Worm (Caenorhabditis elegans) whole organism, L3 larva: ENCODE measurements around the gene ipp-5.
A peak's percentile ranks its signal among the peaks of the same experiment; 100 is the strongest.

Experiments used
- R02D3.7 ChIP-seq: fragments of 150-350 bp; optimal IDR thresholded peaks from 2 replicates; lab custom pipeline; 2014; ENCODE audit warnings: missing biosample characterization, missing genetic modification characterization
- ZK546.5 ChIP-seq: sonication (generic microtip); optimal IDR thresholded peaks from 2 replicates; lab custom pipeline; 2017; ENCODE audit warnings: missing biosample characterization, missing genetic modification characterization
- ama-1 ChIP-seq: fragments of 150-350 bp; optimal IDR thresholded peaks from 2 replicates; lab custom pipeline; 2018
- ceh-16 ChIP-seq: sonication (generic microtip); optimal IDR thresholded peaks from 2 replicates; lab custom pipeline; 2017; ENCODE audit warnings: missing biosample characterization, missing genetic modification characterization
- ceh-28 ChIP-seq: fragments of 150-350 bp; optimal IDR thresholded peaks from 2 replicates; lab custom pipeline; 2014; ENCODE audit warnings: missing biosample characterization, missing genetic modification reagents, missing genetic modification characterization
- egl-5 ChIP-seq: fragments of 150-350 bp; optimal IDR thresholded peaks from 2 replicates; lab custom pipeline; 2017; ENCODE audit warnings: missing biosample characterization, missing genetic modification reagents, missing genetic modification characterization, inconsistent platforms
- elt-1 ChIP-seq: fragments of 150-350 bp; optimal IDR thresholded peaks from 2 replicates; lab custom pipeline; 2014; ENCODE audit warnings: missing biosample characterization, missing genetic modification characterization
- elt-2 ChIP-seq: sonication (generic microtip); optimal IDR thresholded peaks from 2 replicates; lab custom pipeline; 2016; ENCODE audit warnings: missing genetic modification reagents, mild to moderate bottlenecking, missing genetic modification characterization, missing compliant biosample characterization
- elt-3 ChIP-seq, 3 experiments: fragments of 150-350 bp in 1 of 3; sonication (generic microtip) in 2 of 3; optimal IDR thresholded peaks; 2 replicates in 2 of 3; 4 replicates in 1 of 3; lab custom pipeline; 2014 to 2017; ENCODE audit warnings: missing biosample characterization in 3 of 3, missing genetic modification characterization in 3 of 3
- eor-1 ChIP-seq, 2 experiments: fragments of 150-350 bp; optimal IDR thresholded peaks; 2 replicates each; lab custom pipeline; 2014 to 2018; ENCODE audit warnings: missing biosample characterization in 2 of 2, missing genetic modification characterization in 2 of 2
- fkh-10 ChIP-seq: sonication (generic microtip); optimal IDR thresholded peaks from 2 replicates; lab custom pipeline; 2017; ENCODE audit warnings: missing biosample characterization, missing genetic modification reagents, missing genetic modification characterization
- fkh-2 ChIP-seq: fragments of 150-350 bp; optimal IDR thresholded peaks from 2 replicates; lab custom pipeline; 2014; ENCODE audit warnings: missing biosample characterization, missing genetic modification reagents, missing genetic modification characterization
- hmg-11 ChIP-seq: sonication (generic microtip); optimal IDR thresholded peaks from 2 replicates; lab custom pipeline; 2016; ENCODE audit warnings: missing genetic modification characterization, missing compliant biosample characterization
- jun-1 ChIP-seq: fragments of 150-350 bp; optimal IDR thresholded peaks from 2 replicates; lab custom pipeline; 2014; ENCODE audit warnings: missing biosample characterization, missing genetic modification reagents, missing genetic modification characterization
- lin-15B ChIP-seq: fragments of 150-350 bp; optimal IDR thresholded peaks from 2 replicates; lab custom pipeline; 2014; ENCODE audit warnings: missing biosample characterization, missing genetic modification characterization
- lin-39 ChIP-seq: fragments of 150-350 bp; optimal IDR thresholded peaks from 2 replicates; lab custom pipeline; 2018; ENCODE audit warnings: missing biosample characterization, missing genetic modification reagents, missing genetic modification characterization
- lsy-12 ChIP-seq: sonication (generic microtip); optimal IDR thresholded peaks from 2 replicates; lab custom pipeline; 2016; ENCODE audit warnings: mild to moderate bottlenecking, missing genetic modification characterization, missing compliant biosample characterization
- mml-1 ChIP-seq: fragments of 150-350 bp; sonication (generic microtip); optimal IDR thresholded peaks from 3 replicates; lab custom pipeline; 2014; ENCODE audit warnings: missing biosample characterization, missing genetic modification characterization
- nhr-12 ChIP-seq: fragments of 150-350 bp; optimal IDR thresholded peaks from 2 replicates; lab custom pipeline; 2014; ENCODE audit warnings: missing biosample characterization, missing genetic modification characterization
- nhr-23 ChIP-seq: fragments of 150-350 bp; optimal IDR thresholded peaks from 2 replicates; lab custom pipeline; 2014; ENCODE audit warnings: missing biosample characterization, missing genetic modification reagents, missing genetic modification characterization
- nhr-237 ChIP-seq: fragments of 150-350 bp; optimal IDR thresholded peaks from 2 replicates; lab custom pipeline; 2014; ENCODE audit warnings: missing biosample characterization, missing genetic modification characterization
- nhr-25 ChIP-seq: sonication (generic microtip); optimal IDR thresholded peaks from 2 replicates; lab custom pipeline; 2017; ENCODE audit warnings: missing biosample characterization, missing genetic modification characterization
- nhr-28 ChIP-seq: fragments of 150-350 bp; optimal IDR thresholded peaks from 2 replicates; lab custom pipeline; 2014; ENCODE audit warnings: missing biosample characterization, missing genetic modification characterization
- nhr-43 ChIP-seq: sonication (generic microtip); optimal IDR thresholded peaks from 2 replicates; lab custom pipeline; 2016; ENCODE audit warnings: mild to moderate bottlenecking, missing genetic modification characterization, missing compliant biosample characterization; ENCODE audit not compliant: poor library complexity, severe bottlenecking
- nhr-67 ChIP-seq: fragments of 150-350 bp; optimal IDR thresholded peaks from 2 replicates; lab custom pipeline; 2014; ENCODE audit warnings: missing biosample characterization, missing genetic modification characterization
- nhr-76 ChIP-seq: fragments of 150-350 bp; sonication (generic microtip); optimal IDR thresholded peaks from 5 replicates; lab custom pipeline; 2014; ENCODE audit warnings: missing biosample characterization, missing genetic modification characterization
- nhr-77 ChIP-seq: fragments of 150-350 bp; optimal IDR thresholded peaks from 2 replicates; lab custom pipeline; 2014; ENCODE audit warnings: missing biosample characterization, missing genetic modification characterization
- pqm-1 ChIP-seq: fragments of 150-350 bp; optimal IDR thresholded peaks from 2 replicates; lab custom pipeline; 2017; ENCODE audit warnings: missing biosample characterization, missing genetic modification characterization, inconsistent platforms
- sea-2 ChIP-seq: fragments of 150-350 bp; sonication (generic microtip); optimal IDR thresholded peaks from 4 replicates; lab custom pipeline; 2014; ENCODE audit warnings: missing biosample characterization, missing genetic modification reagents, missing genetic modification characterization
- skn-1 ChIP-seq: fragments of 150-350 bp; optimal IDR thresholded peaks from 2 replicates; lab custom pipeline; 2014; ENCODE audit warnings: missing biosample characterization, missing genetic modification characterization
- snpc-4 ChIP-seq: fragments of 150-350 bp; optimal IDR thresholded peaks from 2 replicates; lab custom pipeline; 2014; ENCODE audit warnings: missing biosample characterization, missing genetic modification characterization
- tbx-2 ChIP-seq: sonication (generic microtip); optimal IDR thresholded peaks from 2 replicates; lab custom pipeline; 2016; ENCODE audit warnings: mild to moderate bottlenecking, missing genetic modification characterization, missing compliant biosample characterization
- unc-39 ChIP-seq: sonication (generic microtip); optimal IDR thresholded peaks from 4 replicates; lab custom pipeline; 2017; ENCODE audit warnings: missing biosample characterization, missing genetic modification characterization
- unc-62 ChIP-seq: fragments of 150-350 bp; sonication (generic microtip); optimal IDR thresholded peaks from 4 replicates; lab custom pipeline; 2014; ENCODE audit warnings: missing biosample characterization, missing genetic modification reagents, missing genetic modification characterization
- zag-1 ChIP-seq: fragments of 150-350 bp; optimal IDR thresholded peaks from 2 replicates; lab custom pipeline; 2014; ENCODE audit warnings: missing biosample characterization, missing genetic modification characterization
- ztf-4 ChIP-seq: fragments of 150-350 bp; optimal IDR thresholded peaks from 2 replicates; lab custom pipeline; 2014; ENCODE audit warnings: missing biosample characterization, missing genetic modification characterization

ipp-5 gene

DNA sequence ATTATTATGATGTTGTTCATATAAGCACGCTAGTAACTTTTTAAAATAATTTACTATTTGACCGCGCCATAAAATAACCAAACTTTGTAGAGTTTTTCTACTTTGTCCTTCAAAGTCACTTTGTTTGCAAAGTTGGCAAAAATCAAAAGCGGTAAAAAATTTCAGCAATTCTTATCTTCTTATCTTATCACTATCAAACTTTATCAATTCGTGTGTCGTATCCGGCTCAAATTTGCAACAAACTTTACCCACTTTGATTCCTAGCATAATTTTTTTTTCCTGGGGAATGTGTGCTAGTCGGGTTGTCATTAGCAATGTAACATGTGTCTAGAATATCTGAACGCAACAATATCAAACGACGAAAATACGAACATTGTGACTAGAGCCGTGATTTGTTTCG, 45.5 kb upstream of the ipp-5 start:
- TF ChIP-seq nhr-76 (tag; lab: Kevin White, UChicago): no peak
- peak; percentile 3 for TF ChIP-seq pqm-1 (tag; lab: Kevin White, UChicago)
- no peak for TF ChIP-seq snpc-4 (tag; lab: Kevin White, UChicago)
- peak; percentile 69 for TF ChIP-seq elt-2 (tag; lab: Kevin White, UChicago)

DNA sequence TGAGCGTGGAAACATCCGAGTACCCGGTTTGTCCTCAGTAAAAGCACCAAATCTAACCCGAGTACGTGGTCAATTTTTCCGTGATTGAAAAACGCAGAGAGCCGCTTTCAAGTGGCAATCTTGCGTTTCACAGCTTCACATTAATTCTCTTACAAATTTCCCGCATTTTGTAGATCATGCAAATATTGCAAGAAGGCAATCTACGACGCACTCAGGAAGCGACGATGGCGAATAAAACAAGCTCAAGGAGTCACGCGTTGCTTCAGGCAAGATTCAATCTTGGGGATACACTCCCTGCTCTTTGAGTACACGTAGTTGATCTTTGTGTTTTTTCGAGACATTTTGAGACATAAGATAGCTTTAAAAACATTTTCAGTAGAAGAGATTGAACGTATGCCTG, 43.4 kb upstream of the ipp-5 start:
- TF ChIP-seq ceh-16 (tag; lab: Kevin White, UChicago): no peak
- TF ChIP-seq snpc-4 (tag; lab: Kevin White, UChicago): no peak
- no peak for TF ChIP-seq nhr-23
- no peak for TF ChIP-seq elt-1 (tag; lab: Kevin White, UChicago)
- TF ChIP-seq nhr-237 (tag; lab: Kevin White, UChicago): no peak
- TF ChIP-seq eor-1 (tag; optimal IDR thresholded peaks at IDR 0.05; lab: Kevin White, UChicago): no peak

DNA sequence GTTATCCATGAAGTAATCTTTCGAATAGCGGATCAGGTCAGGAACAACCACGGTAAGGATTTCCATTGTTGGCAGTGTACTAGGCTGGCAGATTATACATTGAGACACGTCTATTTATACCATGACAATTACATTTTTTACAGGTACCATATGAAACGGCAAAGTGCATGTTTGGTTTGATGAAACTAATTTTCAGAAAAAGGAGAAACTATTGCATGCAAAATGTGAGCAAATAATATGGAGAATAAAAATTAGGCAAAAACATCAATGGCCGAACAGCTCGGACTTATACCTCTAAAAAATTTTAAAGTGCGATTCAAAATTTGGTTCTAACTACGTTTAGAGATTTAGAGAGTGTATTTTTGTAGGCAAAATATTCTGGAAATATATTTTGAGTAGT, 38.5 kb upstream of the ipp-5 start, which contains the start of gene F22F4.5:
Gene F22F4.5 (minus strand): TSS at position 101 of the 400 bp plus-strand sequence.
- no peak for TF ChIP-seq unc-39
- no peak for TF ChIP-seq hmg-11 (tag; lab: Kevin White, UChicago)
- TF ChIP-seq jun-1 (tag; lab: Kevin White, UChicago): no peak
- no peak for TF ChIP-seq lin-39 (tag; lab: Kevin White, UChicago)
- TF ChIP-seq R02D3.7 (tag; lab: Kevin White, UChicago): no peak
- TF ChIP-seq pqm-1 (tag; lab: Kevin White, UChicago): no peak
- TF ChIP-seq elt-3 (tag; optimal IDR thresholded peaks at IDR 0.05; lab: Kevin White, UChicago): no peak
- TF ChIP-seq nhr-12: no peak
- TF ChIP-seq fkh-2: no peak
- no peak for TF ChIP-seq nhr-77 (tag; lab: Kevin White, UChicago)
- TF ChIP-seq mml-1 (tag; lab: Kevin White, UChicago): no peak
- no peak for TF ChIP-seq nhr-76 (tag; lab: Kevin White, UChicago)
- no peak for TF ChIP-seq ama-1 (lab: Kevin White, UChicago)
- no peak for TF ChIP-seq nhr-237 (tag; lab: Kevin White, UChicago)
- TF ChIP-seq skn-1: no peak
- TF ChIP-seq ZK546.5 (tag; lab: Kevin White, UChicago): no peak
- no peak for TF ChIP-seq nhr-43 (tag; lab: Kevin White, UChicago)
- no peak for TF ChIP-seq nhr-28 (tag; lab: Kevin White, UChicago)
- no peak for TF ChIP-seq elt-1 (tag; lab: Kevin White, UChicago)
- TF ChIP-seq sea-2 (GFP tag; lab: Kevin White, UChicago): no peak

ce11 chrX:5994004-5994403, 37.3 kb upstream of the ipp-5 start:
- no peak for TF ChIP-seq elt-1 (tag; lab: Kevin White, UChicago)
- no peak for TF ChIP-seq ztf-4 (tag; lab: Kevin White, UChicago)
- TF ChIP-seq elt-2 (tag; lab: Kevin White, UChicago): no peak
- no peak for TF ChIP-seq nhr-43 (tag; lab: Kevin White, UChicago)
- no peak for TF ChIP-seq lin-39 (tag; lab: Kevin White, UChicago)
- TF ChIP-seq egl-5: no peak
- no peak for TF ChIP-seq eor-1 (tag; optimal IDR thresholded peaks at IDR 0.05; lab: Kevin White, UChicago)
- no peak for TF ChIP-seq nhr-25 (tag; lab: Kevin White, UChicago)
- TF ChIP-seq nhr-76 (tag; lab: Kevin White, UChicago): no peak
- no peak for TF ChIP-seq tbx-2
- no peak for TF ChIP-seq sea-2 (GFP tag; lab: Kevin White, UChicago)
- TF ChIP-seq fkh-2: no peak
- no peak for TF ChIP-seq ama-1 (lab: Kevin White, UChicago)
- TF ChIP-seq ZK546.5 (tag; lab: Kevin White, UChicago): no peak
- no peak for TF ChIP-seq lin-15B (tag; lab: Kevin White, UChicago)
- TF ChIP-seq lsy-12 (tag; lab: Kevin White, UChicago): no peak
- no peak for TF ChIP-seq unc-39
- TF ChIP-seq ceh-16 (tag; lab: Kevin White, UChicago): no peak
- TF ChIP-seq nhr-28 (tag; lab: Kevin White, UChicago): no peak

ce11 chrX:5995613-5996206, 35.6 kb upstream of the ipp-5 start, which contains the start of gene inx-3:
TSS of gene inx-3 (plus strand) at chrX:5996156.
- TF ChIP-seq egl-5 (no peak), elt-1 (tag; lab: Kevin White, UChicago) (no peak), unc-39 (no peak), pqm-1 (tag; lab: Kevin White, UChicago) (no peak), ama-1 (lab: Kevin White, UChicago) (no peak), skn-1 (no peak), R02D3.7 (tag; lab: Kevin White, UChicago) (no peak), tbx-2 (no peak), lsy-12 (tag; lab: Kevin White, UChicago) (no peak), fkh-10 (GFP tag; lab: Kevin White, UChicago) (no peak), nhr-67 (no peak), nhr-77 (tag; lab: Kevin White, UChicago) (no peak), nhr-12 (no peak), elt-2 (tag; lab: Kevin White, UChicago) (no peak), ceh-28 (tag; lab: Kevin White, UChicago) (no peak), unc-62 (GFP tag; lab: Kevin White, UChicago) (no peak), ztf-4 (tag; lab: Kevin White, UChicago) (no peak), zag-1 (tag; lab: Kevin White, UChicago) (no peak), elt-3 (tag; optimal IDR thresholded peaks at IDR 0.05; lab: Kevin White, UChicago) (no peak), nhr-237 (tag; lab: Kevin White, UChicago) (no peak)
